Fruit fly (Drosophila melanogaster) whole organism, embryonic: Measurements from ENCODE around the gene CG9117.
A peak's percentile ranks its signal among the peaks of the same experiment; 100 is the strongest.

ENCODE experiments used
- Ada2b ChIP-seq: fragments of 200-800 bp; sonication (Bioruptor generic); IDR thresholded peaks from 2 replicates; pipeline ENCODE4 v1.3.6; 2022; ENCODE audit warnings: missing biosample characterization, missing genetic modification characterization
- Awh ChIP-seq: fragments of 200-800 bp; sonication (Bioruptor generic); IDR thresholded peaks from 2 replicates; pipeline ENCODE4, ENCODE4 v1.3.6; 2022; ENCODE audit warnings: missing biosample characterization, missing genetic modification characterization
- Bgb ChIP-seq: fragments of 200-800 bp; sonication (Bioruptor generic); IDR thresholded peaks from 2 replicates; pipeline ENCODE4 v1.3.6; 2022; ENCODE audit warnings: missing biosample characterization, missing genetic modification characterization; ENCODE audit not compliant: partially characterized antibody
- CG11560 ChIP-seq: fragments of 200-800 bp; sonication (Bioruptor generic); IDR thresholded peaks from 3 replicates; pipeline ENCODE4 v1.3.6; 2022; ENCODE audit warnings: missing biosample characterization, missing genetic modification characterization
- CG14667 ChIP-seq: fragments of 200-800 bp; sonication (Bioruptor generic); IDR thresholded peaks from 2 replicates; pipeline ENCODE4 v1.3.6; 2022; ENCODE audit warnings: missing biosample characterization, missing genetic modification characterization
- CG14965 ChIP-seq: fragments of 200-800 bp; sonication (Bioruptor generic); optimal IDR thresholded peaks from 2 replicates; lab custom pipeline; 2016; ENCODE audit warnings: missing biosample characterization, missing genetic modification characterization, borderline replicate concordance
- CG15011 ChIP-seq: fragments of 200-800 bp; sonication (Bioruptor generic); optimal IDR thresholded peaks from 3 replicates; lab custom pipeline; 2018; ENCODE audit warnings: missing biosample characterization, mild to moderate bottlenecking, missing genetic modification characterization
- CG15073 ChIP-seq: fragments of 200-800 bp; sonication (Bioruptor generic); optimal IDR thresholded peaks from 2 replicates; lab custom pipeline; 2016; ENCODE audit warnings: missing biosample characterization, missing genetic modification characterization
- CG1602 ChIP-seq: fragments of 200-800 bp; sonication (Bioruptor generic); optimal IDR thresholded peaks from 3 replicates; lab custom pipeline; 2016; ENCODE audit warnings: missing biosample characterization, missing genetic modification characterization
- CG17361 ChIP-seq: fragments of 200-800 bp; sonication (Bioruptor generic); IDR thresholded peaks from 3 replicates; pipeline ENCODE4 v1.3.6; 2022; ENCODE audit warnings: missing biosample characterization, missing genetic modification characterization
- CG17829 ChIP-seq: fragments of 200-800 bp; optimal IDR thresholded peaks from 2 replicates; lab custom pipeline; 2019; ENCODE audit warnings: missing biosample characterization, mild to moderate bottlenecking, missing genetic modification characterization, moderate library complexity
- CG1792 ChIP-seq: fragments of 200-800 bp; sonication (Bioruptor generic); optimal IDR thresholded peaks from 2 replicates; lab custom pipeline; 2016; ENCODE audit warnings: missing biosample characterization, missing genetic modification characterization
- CG18011 ChIP-seq: fragments of 200-800 bp; sonication (Bioruptor generic); optimal IDR thresholded peaks from 2 replicates; lab custom pipeline; 2017; ENCODE audit warnings: missing biosample characterization, missing genetic modification characterization, mild to moderate bottlenecking, moderate library complexity, missing genotype
- CG18476 ChIP-seq: fragments of 200-800 bp; sonication (Bioruptor generic); optimal IDR thresholded peaks from 2 replicates; lab custom pipeline; 2016; ENCODE audit warnings: missing biosample characterization, mild to moderate bottlenecking, missing genetic modification characterization
- CG2116 ChIP-seq: fragments of 200-800 bp; sonication (Bioruptor generic); optimal IDR thresholded peaks from 3 replicates; lab custom pipeline; 2018; ENCODE audit warnings: missing biosample characterization, mild to moderate bottlenecking, missing genetic modification characterization
- CG2120 ChIP-seq: fragments of 200-800 bp; sonication (Bioruptor generic); optimal IDR thresholded peaks from 3 replicates; lab custom pipeline; 2016; ENCODE audit warnings: missing biosample characterization, missing genetic modification characterization
- CG4360 ChIP-seq: fragments of 200-800 bp; sonication (Bioruptor generic); IDR thresholded peaks from 2 replicates; pipeline ENCODE4 v1.3.6; 2022; ENCODE audit warnings: missing biosample characterization, missing genetic modification characterization
- CG4820 ChIP-seq: fragments of 200-800 bp; sonication (Bioruptor generic); optimal IDR thresholded peaks from 3 replicates; lab custom pipeline; 2016; ENCODE audit warnings: missing biosample characterization, missing genetic modification characterization
- CG6175 ChIP-seq: fragments of 200-800 bp; sonication (Bioruptor generic); IDR thresholded peaks from 3 replicates; pipeline ENCODE4 v1.3.6; 2022; ENCODE audit warnings: missing biosample characterization, missing genetic modification characterization
- CG6254 ChIP-seq: fragments of 200-800 bp; sonication (Bioruptor generic); optimal IDR thresholded peaks from 3 replicates; lab custom pipeline; 2017; ENCODE audit warnings: mild to moderate bottlenecking, missing biosample characterization, missing genetic modification reagents, missing genetic modification characterization
- CG7372 ChIP-seq: fragments of 200-800 bp; sonication (Bioruptor generic); IDR thresholded peaks from 2 replicates; pipeline ENCODE4 v1.3.6; 2022; ENCODE audit warnings: missing biosample characterization, missing genetic modification characterization
- CG9797 ChIP-seq: fragments of 200-800 bp; sonication (Bioruptor generic); optimal IDR thresholded peaks from 3 replicates; lab custom pipeline; 2018; ENCODE audit warnings: missing biosample characterization, mild to moderate bottlenecking, missing genetic modification characterization
- CoRest ChIP-seq: fragments of 200-800 bp; sonication (Bioruptor generic); optimal IDR thresholded peaks from 3 replicates; lab custom pipeline; 2018; ENCODE audit warnings: missing biosample characterization, mild to moderate bottlenecking, missing genetic modification characterization, moderate library complexity
- Dad ChIP-seq: fragments of 200-800 bp; sonication (Bioruptor generic); optimal IDR thresholded peaks from 3 replicates; lab custom pipeline; 2016; ENCODE audit warnings: missing biosample characterization, missing genetic modification characterization
- Deaf1 ChIP-seq: fragments of 200-800 bp; optimal IDR thresholded peaks from 3 replicates; lab custom pipeline; 2019; ENCODE audit warnings: missing biosample characterization, mild to moderate bottlenecking, missing genetic modification characterization, moderate library complexity
- Drgx ChIP-seq: fragments of 200-800 bp; sonication (Bioruptor generic); IDR thresholded peaks from 2 replicates; pipeline ENCODE4 v1.3.6; 2022; ENCODE audit warnings: missing biosample characterization, missing genetic modification characterization
- Ets65A ChIP-seq: fragments of 200-800 bp; sonication (Bioruptor generic); peaks from one replicate; lab custom pipeline; 2016; ENCODE audit warnings: missing biosample characterization, missing genetic modification characterization
- Fer1 ChIP-seq: fragments of 200-800 bp; sonication (Bioruptor generic); optimal IDR thresholded peaks from 2 replicates; lab custom pipeline; 2017; ENCODE audit warnings: missing biosample characterization, mild to moderate bottlenecking, missing genetic modification characterization
- Fer3 ChIP-seq: fragments of 200-800 bp; sonication (Bioruptor generic); optimal IDR thresholded peaks from 2 replicates; lab custom pipeline; 2018; ENCODE audit warnings: missing biosample characterization, mild to moderate bottlenecking, missing genetic modification characterization, moderate library complexity
- HmgZ ChIP-seq: fragments of 200-800 bp; sonication (Bioruptor generic); optimal IDR thresholded peaks from 2 replicates; lab custom pipeline; 2018; ENCODE audit warnings: missing biosample characterization, mild to moderate bottlenecking, missing genetic modification characterization
- Hr51 ChIP-seq, 2 experiments: fragments of 200-800 bp; sonication (Bioruptor generic); optimal IDR thresholded peaks; 2 replicates in 1 of 2; 3 replicates in 1 of 2; lab custom pipeline; 2016 to 2018; ENCODE audit warnings: missing biosample characterization in 2 of 2, missing genetic modification characterization in 2 of 2, mild to moderate bottlenecking in 1 of 2, moderate library complexity in 1 of 2
- Jarid2 ChIP-seq: fragments of 200-800 bp; sonication (Bioruptor generic); optimal IDR thresholded peaks from 3 replicates; lab custom pipeline; 2017; ENCODE audit warnings: mild to moderate bottlenecking, missing biosample characterization, missing genetic modification reagents, missing genetic modification characterization
- MBD-R2 ChIP-seq: fragments of 200-800 bp; sonication (Bioruptor generic); IDR thresholded peaks from 2 replicates; pipeline ENCODE4 v1.3.6; 2022; ENCODE audit warnings: missing biosample characterization, missing genetic modification characterization
- Mad ChIP-seq: fragments of 200-800 bp; sonication (Bioruptor generic); optimal IDR thresholded peaks from 2 replicates; lab custom pipeline; 2016; ENCODE audit warnings: missing biosample characterization, missing genetic modification characterization
- NC2α ChIP-seq: fragments of 200-800 bp; sonication (Bioruptor generic); optimal IDR thresholded peaks from 2 replicates; lab custom pipeline; 2016; ENCODE audit warnings: missing biosample characterization, missing genetic modification characterization
- NC2β ChIP-seq: fragments of 200-800 bp; sonication (Bioruptor generic); optimal IDR thresholded peaks from 2 replicates; lab custom pipeline; 2016; ENCODE audit warnings: missing biosample characterization, missing genetic modification characterization
- Oaz ChIP-seq: fragments of 200-800 bp; sonication (Bioruptor generic); IDR thresholded peaks from 2 replicates; pipeline ENCODE4 v1.3.6; 2022; ENCODE audit warnings: missing biosample characterization, missing genetic modification characterization
- Oli ChIP-seq: fragments of 200-800 bp; sonication (Bioruptor generic); optimal IDR thresholded peaks from 2 replicates; lab custom pipeline; 2018; ENCODE audit warnings: missing biosample characterization, mild to moderate bottlenecking, missing genetic modification characterization, moderate library complexity
- Ptx1 ChIP-seq: fragments of 200-800 bp; sonication (Bioruptor generic); IDR thresholded peaks from 2 replicates; pipeline ENCODE4 v1.3.6; 2022; ENCODE audit warnings: missing biosample characterization, missing genetic modification characterization
- Ravus ChIP-seq: fragments of 200-800 bp; sonication (Bioruptor generic); IDR thresholded peaks from 2 replicates; pipeline ENCODE4 v1.3.6; 2022; ENCODE audit warnings: missing biosample characterization, missing genetic modification characterization
- Trl ChIP-seq, 3 experiments: fragments of >200 bp in 2 of 3; fragments of 200-800 bp in 1 of 3; sonication (Bioruptor generic) in 1 of 3; optimal IDR thresholded peaks; 2 replicates in 1 of 3; 3 replicates in 2 of 3; lab custom pipeline; 2016 to 2017; ENCODE audit warnings: missing biosample characterization in 1 of 3, missing genetic modification characterization in 1 of 3
- bab2 ChIP-seq: fragments of 200-800 bp; sonication (Bioruptor generic); optimal IDR thresholded peaks from 2 replicates; lab custom pipeline; 2016; ENCODE audit warnings: missing biosample characterization, missing genetic modification characterization
- btn ChIP-seq: fragments of 200-800 bp; sonication (Bioruptor generic); optimal IDR thresholded peaks from 2 replicates; lab custom pipeline; 2016; ENCODE audit warnings: missing biosample characterization, missing genetic modification characterization
- chn ChIP-seq: fragments of 200-800 bp; sonication (Bioruptor generic); optimal IDR thresholded peaks from 2 replicates; lab custom pipeline; 2016; ENCODE audit warnings: missing biosample characterization, missing genetic modification characterization
- dmrt99B ChIP-seq: fragments of 200-800 bp; sonication (Bioruptor generic); optimal IDR thresholded peaks from 2 replicates; lab custom pipeline; 2018; ENCODE audit warnings: missing biosample characterization, mild to moderate bottlenecking, missing genetic modification characterization, moderate library complexity
- inv ChIP-seq: fragments of 200-800 bp; sonication (Bioruptor generic); IDR thresholded peaks from 2 replicates; pipeline ENCODE4 v1.3.6; 2022; ENCODE audit warnings: missing biosample characterization, missing genetic modification characterization; ENCODE audit not compliant: partially characterized antibody
- jing ChIP-seq: fragments of 200-800 bp; sonication (Bioruptor generic); optimal IDR thresholded peaks from 2 replicates; lab custom pipeline; 2018; ENCODE audit warnings: missing biosample characterization, mild to moderate bottlenecking, missing genetic modification characterization
- pb ChIP-seq: fragments of 200-800 bp; sonication (Bioruptor generic); optimal IDR thresholded peaks from 3 replicates; lab custom pipeline; 2016; ENCODE audit warnings: missing biosample characterization, missing genetic modification characterization
- pnt ChIP-seq: fragments of 200-800 bp; sonication (Bioruptor generic); optimal IDR thresholded peaks from 3 replicates; lab custom pipeline; 2016; ENCODE audit warnings: missing biosample characterization, missing genetic modification characterization
- seq ChIP-seq: fragments of 200-800 bp; sonication (Bioruptor generic); IDR thresholded peaks from 2 replicates; pipeline ENCODE4 v1.3.6; 2022; ENCODE audit warnings: missing biosample characterization, missing genetic modification characterization
- slbo ChIP-seq: fragments of 200-800 bp; sonication (Bioruptor generic); IDR thresholded peaks from 2 replicates; pipeline ENCODE4 v1.3.6; 2022; ENCODE audit warnings: missing biosample characterization, missing genetic modification characterization

Gene CG9117

DNA sequence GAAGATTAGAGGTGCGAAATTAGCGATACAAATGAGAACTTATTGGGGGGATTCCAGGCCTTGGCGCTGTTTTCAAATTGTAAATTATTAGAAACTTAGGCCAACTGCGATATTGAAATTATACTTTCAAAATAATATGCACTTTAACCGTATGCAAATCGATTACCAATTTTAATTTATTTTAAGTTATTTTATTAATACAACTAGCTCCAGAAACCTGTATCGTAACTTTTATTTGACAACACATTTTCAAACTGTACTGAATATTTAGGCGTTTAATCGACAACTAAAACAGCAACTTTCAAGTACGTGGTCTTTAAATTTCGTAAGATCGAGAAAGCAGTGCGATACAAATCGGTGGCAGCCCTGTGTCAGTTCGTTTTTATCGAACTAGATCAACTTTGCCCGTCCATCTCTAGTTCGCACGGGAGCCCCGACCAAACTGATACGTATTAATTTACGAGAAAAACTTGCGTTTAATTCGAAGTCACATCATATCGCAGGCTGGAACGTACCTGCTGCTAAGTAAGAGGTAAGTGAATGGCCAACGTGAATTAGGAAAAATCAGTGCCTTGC is 33.0 kb upstream of the CG9117 start, which contains the start of the genes CG9154 and Kr-h2 (continued):
- peak; percentile 33 for TF ChIP-seq Deaf1
- peak; percentile 14 for TF ChIP-seq Jarid2
- TF ChIP-seq CG14667 (GFP tag; lab: Robert Waterston, UW) = no peak
- no peak for TF ChIP-seq CG1792 (GFP tag; lab: Kevin White, UChicago)
- TF ChIP-seq Fer3 (tag; lab: Kevin White, UChicago) = no peak
- TF ChIP-seq Ada2b (GFP tag; lab: Robert Waterston, UW) = no peak
- peak; percentile 57; the same call in 1 of the 2 replicates for TF ChIP-seq inv
- peak; percentile 41 for TF ChIP-seq CG18011
- TF ChIP-seq Bgb (GFP tag; lab: Robert Waterston, UW) = peak; percentile 73
- TF ChIP-seq Drgx (GFP tag; lab: Robert Waterston, UW) = peak; percentile 39
- peak; percentile 5 for TF ChIP-seq Fer1 (GFP tag; lab: Kevin White, UChicago)
- no peak for TF ChIP-seq CG4360 (GFP tag; lab: Robert Waterston, UW)
- peak; percentile 69 for TF ChIP-seq CoRest
- TF ChIP-seq CG17829 (tag; lab: Kevin White, UChicago) = peak; percentile 64
- TF ChIP-seq CG11560 (tag; lab: Robert Waterston, UW) = no peak
- TF ChIP-seq CG7372 (GFP tag; lab: Robert Waterston, UW) = no peak
- peak; percentile 54 for TF ChIP-seq CG17361 (GFP tag; lab: Robert Waterston, UW)
- TF ChIP-seq seq (GFP tag; lab: Robert Waterston, UW) = no peak
- peak; percentile 12 for TF ChIP-seq HmgZ (tag; lab: Kevin White, UChicago)
- TF ChIP-seq Dad (GFP tag; lab: Kevin White, UChicago) = no peak
- no peak for TF ChIP-seq pb
- no peak for TF ChIP-seq Mad (GFP tag; lab: Kevin White, UChicago)
- TF ChIP-seq Hr51 (GFP tag; optimal IDR thresholded peaks at IDR 0.05; lab: Kevin White, UChicago) = peak in 1 of 2 experiments; percentile 3
- TF ChIP-seq CG1602 (GFP tag; lab: Kevin White, UChicago) = no peak
- TF ChIP-seq CG4820 (GFP tag; lab: Kevin White, UChicago) = peak; percentile 23
- TF ChIP-seq CG2116 = peak; percentile 98
- no peak for TF ChIP-seq CG15073
- TF ChIP-seq slbo (GFP tag; lab: Robert Waterston, UW) = peak; percentile 31; the same call in 1 of the 2 replicates
- TF ChIP-seq btn (GFP tag; lab: Kevin White, UChicago) = no peak
- TF ChIP-seq MBD-R2 (GFP tag; lab: Robert Waterston, UW) = peak; percentile 37; the same call in 1 of the 2 replicates
- no peak for TF ChIP-seq pnt (GFP tag; lab: Kevin White, UChicago)
- no peak for TF ChIP-seq Ravus (GFP tag; lab: Robert Waterston, UW)
- TF ChIP-seq jing (GFP tag; lab: Kevin White, UChicago) = no peak
- no peak for TF ChIP-seq bab2 (GFP tag; lab: Kevin White, UChicago)
- no peak for TF ChIP-seq Oli (tag; lab: Kevin White, UChicago)
- TF ChIP-seq CG15011 = no peak
- TF ChIP-seq chn (GFP tag; lab: Kevin White, UChicago) = no peak
- no peak for TF ChIP-seq Oaz (GFP tag; lab: Robert Waterston, UW)
- TF ChIP-seq Trl (optimal IDR thresholded peaks at IDR 0.05; lab: Kevin White, UChicago) = no peak
- TF ChIP-seq Trl (GFP tag; optimal IDR thresholded peaks at IDR 0.05; lab: Kevin White, UChicago) = no peak
- TF ChIP-seq CG9797 = peak; percentile 15
- no peak for TF ChIP-seq CG18476 (GFP tag; lab: Kevin White, UChicago)
- TF ChIP-seq NC2α (GFP tag; lab: Kevin White, UChicago) = no peak
- no peak for TF ChIP-seq CG6254 (GFP tag; lab: Kevin White, UChicago)
- TF ChIP-seq dmrt99B (tag; lab: Kevin White, UChicago) = peak; percentile 23
- peak; percentile 94 for TF ChIP-seq Ets65A (GFP tag; lab: Kevin White, UChicago)
- peak; percentile 70 for TF ChIP-seq CG2120
- no peak for TF ChIP-seq Awh (GFP tag; lab: Robert Waterston, UW)
- no peak for TF ChIP-seq Ptx1
- TF ChIP-seq NC2β (GFP tag; lab: Kevin White, UChicago) = no peak
- no peak for TF ChIP-seq CG6175 (GFP tag; lab: Robert Waterston, UW)
- TF ChIP-seq CG14965 (GFP tag; lab: Kevin White, UChicago) = no peak
